Fruit fly (Drosophila melanogaster): ENCODE data around the gene RpS19a.

DNA sequence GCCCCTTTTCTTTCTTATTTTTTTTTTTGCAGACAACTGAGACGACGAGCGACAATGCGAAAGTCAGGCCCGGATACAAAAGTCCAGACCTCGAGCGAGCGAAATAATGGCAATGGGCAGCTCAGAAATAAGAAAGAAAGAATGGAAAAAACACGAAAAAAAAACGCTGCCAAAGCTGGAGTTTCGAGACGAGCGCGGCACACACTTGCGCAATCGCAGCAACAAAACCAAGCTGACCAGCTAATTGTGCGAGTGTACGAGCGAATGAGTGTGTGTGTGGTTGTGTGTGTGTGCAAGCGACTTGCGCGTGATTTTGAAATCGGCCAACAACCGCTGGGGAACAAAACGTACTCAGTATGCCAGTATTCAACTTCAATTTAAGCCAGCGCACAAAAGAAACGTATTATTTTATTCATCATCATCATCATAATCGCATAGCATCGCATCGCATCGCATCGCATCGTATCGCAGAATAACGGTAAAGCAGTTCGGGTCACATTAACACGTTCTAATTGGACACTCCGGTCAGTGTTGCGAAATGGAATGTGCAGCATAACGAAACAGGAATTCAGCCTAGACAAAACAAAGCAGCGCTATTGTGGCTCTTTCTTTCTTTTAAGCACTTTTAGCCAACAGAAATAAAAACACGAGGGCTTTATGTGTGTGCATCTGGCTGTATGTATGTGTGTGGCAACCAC, 10.2 kb downstream of the RpS19a start:
- TF ChIP-seq bab1 (GFP tag; optimal IDR thresholded peaks at IDR 0.05) = no peak
- TF ChIP-seq CG1620 (GFP tag; optimal IDR thresholded peaks at IDR 0.05) = no peak
- no peak for TF ChIP-seq CG11617 (GFP tag; optimal IDR thresholded peaks at IDR 0.05)
